Worm (Caenorhabditis elegans) whole organism, midembryonic: ENCODE data around the gene B0273.115.

Experiments used
- T22C8.4 ChIP-seq: fragments of 200-800 bp; sonication (Bioruptor generic); IDR thresholded peaks from 2 replicates; pipeline ENCODE4 v1.3.6; 2022; ENCODE audit warnings: missing genetic modification characterization, missing compliant biosample characterization
- cog-1 ChIP-seq: sonication (generic microtip); optimal IDR thresholded peaks from 2 replicates; lab custom pipeline; 2016; ENCODE audit warnings: missing genetic modification characterization, missing compliant biosample characterization
- flt-1 ChIP-seq: fragments of 200-800 bp; sonication (Bioruptor generic); IDR thresholded peaks from 2 replicates; pipeline ENCODE4 v1.3.6; 2022; ENCODE audit warnings: missing genetic modification characterization, missing compliant biosample characterization
- klf-2 ChIP-seq: fragments of 200-800 bp; sonication (Bioruptor generic); conservative IDR thresholded peaks from 2 replicates; pipeline ENCODE4 v1.3.6; 2022; ENCODE audit warnings: missing genetic modification reagents, missing genetic modification characterization, missing compliant biosample characterization
- med-1 ChIP-seq: sonication (generic microtip); optimal IDR thresholded peaks from 2 replicates; lab custom pipeline; 2017; ENCODE audit warnings: missing genetic modification characterization, mild to moderate bottlenecking, missing compliant biosample characterization, antibody characterized with exemption, missing genetic modification reagents; ENCODE audit not compliant: insufficient read depth
- ref-1 ChIP-seq: fragments of 200-800 bp; sonication (Bioruptor generic); conservative IDR thresholded peaks from 2 replicates; pipeline ENCODE4 v1.3.6; 2022; ENCODE audit warnings: missing genetic modification reagents, missing genetic modification characterization, missing compliant biosample characterization
- tab-1 ChIP-seq: fragments of 200-800 bp; sonication (Bioruptor generic); IDR thresholded peaks from 2 replicates; pipeline ENCODE4 v1.3.6; 2022; ENCODE audit warnings: missing genetic modification characterization, missing compliant biosample characterization
- ztf-23 ChIP-seq: fragments of 200-800 bp; sonication (Bioruptor generic); IDR thresholded peaks from 2 replicates; pipeline ENCODE4 v1.3.6; 2022; ENCODE audit warnings: missing genetic modification reagents, missing genetic modification characterization, missing compliant biosample characterization
- ztf-29 ChIP-seq: fragments of 200-800 bp; sonication (Bioruptor generic); IDR thresholded peaks from 2 replicates; pipeline ENCODE4 v1.3.6; 2022; ENCODE audit warnings: missing genetic modification reagents, missing genetic modification characterization, missing compliant biosample characterization

Gene B0273.115

DNA sequence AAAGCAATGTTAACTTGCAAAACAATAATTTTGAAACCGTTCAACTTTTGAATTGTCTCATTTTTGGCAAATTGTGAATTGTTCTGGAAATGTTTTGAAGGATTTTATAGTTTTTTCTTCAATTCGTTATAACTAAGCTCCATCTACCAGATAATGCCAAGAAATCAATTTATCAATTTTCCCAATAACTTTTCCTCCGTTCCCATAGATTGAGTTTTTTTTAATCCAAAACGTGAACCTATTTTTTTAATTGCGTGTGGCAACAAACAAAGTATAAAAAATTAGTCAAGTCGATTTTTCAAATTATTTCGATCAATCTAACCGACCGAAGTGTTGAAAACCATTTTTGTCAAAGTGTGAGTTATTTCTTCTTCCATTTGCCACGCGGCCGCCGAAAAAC, 38.3 kb downstream of the B0273.115 start, which contains the start of gene Y4C6A.4:
Gene Y4C6A.4, plus strand, starts transcription at position 301 of the 400 bp plus-strand sequence.
- TF ChIP-seq ztf-29 (GFP tag; lab: Robert Waterston, UW) = no peak
- TF ChIP-seq ref-1 = no peak
- TF ChIP-seq med-1 = no peak
- no peak for TF ChIP-seq klf-2
- no peak for TF ChIP-seq cog-1
- TF ChIP-seq flt-1 = no peak
- no peak for TF ChIP-seq ztf-23 (GFP tag; lab: Robert Waterston, UW)
- no peak for TF ChIP-seq T22C8.4 (GFP tag; lab: Robert Waterston, UW)
- TF ChIP-seq tab-1 (GFP tag; lab: Robert Waterston, UW) = no peak
